Worm (Caenorhabditis elegans) whole organism, midembryonic: ENCODE measurements around the gene F49H12.2.

Source experiments
- T22C8.4 ChIP-seq: fragments of 200-800 bp; sonication (Bioruptor generic); IDR thresholded peaks from 2 replicates; pipeline ENCODE4 v1.3.6; 2022; ENCODE audit warnings: missing genetic modification characterization, missing compliant biosample characterization
- flt-1 ChIP-seq: fragments of 200-800 bp; sonication (Bioruptor generic); IDR thresholded peaks from 2 replicates; pipeline ENCODE4 v1.3.6; 2022; ENCODE audit warnings: missing genetic modification characterization, missing compliant biosample characterization
- klf-2 ChIP-seq: fragments of 200-800 bp; sonication (Bioruptor generic); conservative IDR thresholded peaks from 2 replicates; pipeline ENCODE4 v1.3.6; 2022; ENCODE audit warnings: missing genetic modification reagents, missing genetic modification characterization, missing compliant biosample characterization
- tab-1 ChIP-seq: fragments of 200-800 bp; sonication (Bioruptor generic); IDR thresholded peaks from 2 replicates; pipeline ENCODE4 v1.3.6; 2022; ENCODE audit warnings: missing genetic modification characterization, missing compliant biosample characterization
- ztf-29 ChIP-seq: fragments of 200-800 bp; sonication (Bioruptor generic); IDR thresholded peaks from 2 replicates; pipeline ENCODE4 v1.3.6; 2022; ENCODE audit warnings: missing genetic modification reagents, missing genetic modification characterization, missing compliant biosample characterization

DNA sequence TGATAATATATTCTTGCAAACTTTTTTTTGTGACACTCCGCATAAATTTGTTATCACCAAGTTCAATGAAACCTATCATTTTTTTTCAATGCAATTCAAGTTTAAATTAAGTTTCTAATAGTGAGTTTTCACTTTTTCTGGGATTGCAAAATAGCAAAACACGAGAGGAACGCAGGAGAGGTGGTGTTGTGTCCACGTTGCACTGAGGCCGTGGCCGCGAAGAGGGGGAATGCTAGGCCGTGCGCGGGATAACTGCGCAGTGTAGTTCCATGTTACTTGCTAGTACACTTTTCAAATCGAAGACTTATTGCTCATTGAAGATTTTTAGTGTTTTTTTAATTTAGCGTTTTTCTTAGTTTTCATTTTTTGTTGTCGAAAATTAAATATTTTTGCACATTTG is 23.1 kb downstream of the F49H12.2 start:
- TF ChIP-seq T22C8.4 (GFP tag; lab: Robert Waterston, UW) (no peak), flt-1 (0 out of 2 replicates have a peak, but pooled peaks have one; percentile 29), klf-2 (GFP tag; lab: Robert Waterston, UW) (no peak), tab-1 (GFP tag; lab: Robert Waterston, UW) (no peak), ztf-29 (GFP tag; lab: Robert Waterston, UW) (no peak)
